Worm (Caenorhabditis elegans): ENCODE measurements around the gene gen-1.

DNA sequence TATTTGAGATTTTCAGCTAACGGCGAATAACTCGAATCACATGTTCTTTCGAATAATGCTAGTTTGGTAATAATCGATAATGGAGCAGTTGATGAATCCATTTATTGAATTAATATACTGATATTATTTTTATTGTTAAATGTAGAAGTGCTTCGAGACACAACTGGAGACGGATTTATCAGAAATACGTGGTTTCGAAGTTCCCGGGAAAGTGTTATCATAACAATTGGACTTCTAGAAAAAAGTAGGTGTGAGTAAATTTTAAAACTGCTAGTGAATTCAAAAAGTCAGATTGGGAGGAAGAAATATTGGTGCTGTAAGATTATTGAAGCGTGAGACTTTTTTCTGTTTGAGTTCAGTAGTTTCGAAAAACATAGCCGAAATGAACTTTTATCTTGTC is 12.2 kb upstream of the gen-1 start, which contains the start of gene srg-2:
- TF ChIP-seq F13H6.1 (tag; optimal IDR thresholded peaks at IDR 0.05) (no peak), nhr-21 (tag; optimal IDR thresholded peaks at IDR 0.05) (no peak), fos-1 (tag; optimal IDR thresholded peaks at IDR 0.05) (no peak), unc-62 (GFP tag; optimal IDR thresholded peaks at IDR 0.05) (no peak), lin-39 (tag; optimal IDR thresholded peaks at IDR 0.05) (no peak), ZK546.5 (tag; optimal IDR thresholded peaks at IDR 0.05) (no peak), mdl-1 (tag; optimal IDR thresholded peaks at IDR 0.05) (no peak)
